Fruit fly (Drosophila melanogaster): Measurements from ENCODE around the gene CG9095.

DNA sequence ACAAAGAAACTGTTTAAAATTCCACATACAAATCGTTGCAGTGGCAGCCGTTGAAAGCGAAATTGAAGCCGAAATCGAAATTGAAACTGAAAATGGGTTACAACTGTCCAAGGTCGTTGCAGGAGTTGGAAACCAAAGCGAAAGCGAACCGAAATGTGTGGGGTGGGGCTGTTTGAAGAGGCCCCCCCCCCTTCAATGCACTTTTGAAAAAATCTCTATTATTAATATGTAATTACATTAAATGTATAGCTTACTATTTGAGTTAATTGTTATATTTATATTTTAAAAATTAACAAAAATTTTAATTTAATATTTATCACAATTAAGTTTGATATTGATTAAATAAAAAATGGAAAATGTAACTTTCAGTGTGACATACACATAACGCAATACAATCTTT, 41.3 kb downstream of the CG9095 start:
- TF ChIP-seq CG8478 (optimal IDR thresholded peaks at IDR 0.05) (no peak), psq (optimal IDR thresholded peaks at IDR 0.05) (no peak), EcR (GFP tag; optimal IDR thresholded peaks at IDR 0.05) (no peak)

Data from whole organism.